Worm (Caenorhabditis elegans): Measurements from ENCODE around the gene eri-1.

DNA sequence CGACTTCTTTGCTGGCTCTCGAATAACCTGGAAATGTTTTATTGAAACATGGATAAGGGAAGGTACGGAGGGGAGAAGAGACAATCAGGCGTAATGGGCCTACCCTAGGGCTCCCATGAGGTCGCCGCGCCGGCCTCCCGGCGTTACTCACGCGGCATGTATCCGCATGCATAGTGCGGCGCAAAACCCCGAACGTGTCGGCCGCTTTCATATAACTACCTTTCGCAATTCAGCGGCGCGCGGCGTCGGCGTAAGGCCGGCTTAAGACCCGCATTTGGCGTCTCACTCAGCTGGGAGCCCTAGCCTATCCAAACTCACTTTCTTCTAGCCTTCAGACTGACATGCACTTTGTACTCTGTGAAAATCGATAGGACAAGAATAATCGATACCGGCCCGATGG is 42.3 kb upstream of the eri-1 start:
- TF ChIP-seq tbp1 (GFP tag; optimal IDR thresholded peaks at IDR 0.05) (no peak), pha-4 (tag; optimal IDR thresholded peaks at IDR 0.05) (no peak), aptf-3 (GFP tag; IDR thresholded peaks at IDR 0.05) (no peak), B0261.1 (tag; optimal IDR thresholded peaks at IDR 0.05) (no peak), nhr-27 (tag; optimal IDR thresholded peaks at IDR 0.05) (no peak), snpc-4 (GFP tag; optimal IDR thresholded peaks at IDR 0.05) (no peak), snpc-4 (tag; optimal IDR thresholded peaks at IDR 0.05) (peak in 3 of 4 experiments; percentile 6 to 82 (median 38)), nfya-2 (GFP tag; IDR thresholded peaks at IDR 0.05) (no peak), T07F8.4 (tag; optimal IDR thresholded peaks at IDR 0.05) (no peak), snpc-1.3 (tag; optimal IDR thresholded peaks at IDR 0.05; ENCODE audit: insufficient read depth) (no peak), ama-1 (optimal IDR thresholded peaks at IDR 0.05) (no peak), ama-1 (GFP tag; optimal IDR thresholded peaks at IDR 0.05) (no peak), Y56A3A.18 (GFP tag; IDR thresholded peaks at IDR 0.05) (no peak), ztf-25 (GFP tag; IDR thresholded peaks at IDR 0.05) (no peak), Y53F4B.3 (GFP tag; IDR thresholded peaks at IDR 0.05) (no peak)

Data from whole organism, young adult.